Worm (Caenorhabditis elegans) whole organism, L2 larva: ENCODE measurements around the gene srab-10.

Experiments used
- C34F6.9 ChIP-seq: fragments of 150-350 bp; optimal IDR thresholded peaks from 2 replicates; lab custom pipeline; 2014; ENCODE audit warnings: missing biosample characterization, missing genetic modification characterization
- F13H6.1 ChIP-seq: sonication (generic microtip); optimal IDR thresholded peaks from 2 replicates; lab custom pipeline; 2016; ENCODE audit warnings: missing genetic modification characterization, missing compliant biosample characterization
- R02D3.7 ChIP-seq: fragments of 150-350 bp; optimal IDR thresholded peaks from 2 replicates; lab custom pipeline; 2014; ENCODE audit warnings: missing biosample characterization, missing genetic modification characterization
- Y55F3AM.14 ChIP-seq: fragments of 200-800 bp; sonication (Bioruptor generic); optimal IDR thresholded peaks from 2 replicates; lab custom pipeline; 2018; ENCODE audit warnings: mild to moderate bottlenecking, missing genetic modification characterization, missing compliant biosample characterization
- alr-1 ChIP-seq: fragments of 150-350 bp; optimal IDR thresholded peaks from 2 replicates; lab custom pipeline; 2014; ENCODE audit warnings: missing biosample characterization, missing genetic modification characterization
- aly-2 ChIP-seq: fragments of 150-350 bp; optimal IDR thresholded peaks from 2 replicates; lab custom pipeline; 2014; ENCODE audit warnings: missing biosample characterization, missing genetic modification characterization
- ama-1 ChIP-seq: fragments of 150-350 bp; optimal IDR thresholded peaks from 2 replicates; lab custom pipeline; 2018; ENCODE audit warnings: inconsistent platforms
- blmp-1 ChIP-seq: sonication (generic microtip); optimal IDR thresholded peaks from 2 replicates; lab custom pipeline; 2017; ENCODE audit warnings: missing genetic modification characterization, mild to moderate bottlenecking, missing compliant biosample characterization, antibody characterized with exemption, moderate library complexity; ENCODE audit not compliant: insufficient read depth
- ceh-16 ChIP-seq: fragments of 150-350 bp; optimal IDR thresholded peaks from 2 replicates; lab custom pipeline; 2014; ENCODE audit warnings: missing biosample characterization, missing genetic modification characterization
- ceh-82 ChIP-seq: fragments of 150-350 bp; optimal IDR thresholded peaks from 2 replicates; lab custom pipeline; 2014; ENCODE audit warnings: missing biosample characterization, missing genetic modification characterization
- crh-2 ChIP-seq: sonication (generic microtip); optimal IDR thresholded peaks from 2 replicates; lab custom pipeline; 2017; ENCODE audit warnings: missing biosample characterization, missing genetic modification characterization
- dmd-4 ChIP-seq: sonication (generic microtip); optimal IDR thresholded peaks from 2 replicates; lab custom pipeline; 2017; ENCODE audit warnings: missing biosample characterization, missing genetic modification characterization
- egl-27 ChIP-seq: sonication (generic microtip); optimal IDR thresholded peaks from 3 replicates; lab custom pipeline; 2017; ENCODE audit warnings: missing biosample characterization, missing genetic modification reagents, missing genetic modification characterization
- elt-1 ChIP-seq: fragments of 150-350 bp; optimal IDR thresholded peaks from 2 replicates; lab custom pipeline; 2014; ENCODE audit warnings: missing biosample characterization, missing genetic modification characterization
- elt-3 ChIP-seq: sonication (generic microtip); optimal IDR thresholded peaks from 2 replicates; lab custom pipeline; 2017; ENCODE audit warnings: missing biosample characterization, missing genetic modification characterization
- fos-1 ChIP-seq: fragments of 150-350 bp; optimal IDR thresholded peaks from 2 replicates; lab custom pipeline; 2014; ENCODE audit warnings: missing biosample characterization, missing genetic modification characterization
- gmeb-1 ChIP-seq: fragments of 150-350 bp; optimal IDR thresholded peaks from 2 replicates; lab custom pipeline; 2014; ENCODE audit warnings: missing biosample characterization, missing genetic modification characterization
- lin-13 ChIP-seq: fragments of 150-350 bp; optimal IDR thresholded peaks from 2 replicates; lab custom pipeline; 2014; ENCODE audit warnings: missing biosample characterization, missing genetic modification reagents, missing genetic modification characterization
- lin-39 ChIP-seq: fragments of 150-350 bp; optimal IDR thresholded peaks from 2 replicates; lab custom pipeline; 2014; ENCODE audit warnings: missing biosample characterization, missing genetic modification reagents, missing genetic modification characterization
- nhr-11 ChIP-seq: fragments of 150-350 bp; optimal IDR thresholded peaks from 2 replicates; lab custom pipeline; 2014; ENCODE audit warnings: missing biosample characterization, missing genetic modification characterization
- nhr-12 ChIP-seq: fragments of 150-350 bp; optimal IDR thresholded peaks from 2 replicates; lab custom pipeline; 2014; ENCODE audit warnings: missing biosample characterization, missing genetic modification characterization
- nhr-21 ChIP-seq: fragments of 150-350 bp; optimal IDR thresholded peaks from 2 replicates; lab custom pipeline; 2014; ENCODE audit warnings: missing biosample characterization, missing genetic modification characterization
- nhr-23 ChIP-seq: fragments of 150-350 bp; optimal IDR thresholded peaks from 2 replicates; lab custom pipeline; 2014; ENCODE audit warnings: missing biosample characterization, missing genetic modification reagents, missing genetic modification characterization
- nhr-237 ChIP-seq: fragments of 150-350 bp; optimal IDR thresholded peaks from 2 replicates; lab custom pipeline; 2014; ENCODE audit warnings: missing biosample characterization, missing genetic modification characterization
- nhr-25 ChIP-seq: fragments of 150-350 bp; sonication (generic microtip); optimal IDR thresholded peaks from 3 replicates; lab custom pipeline; 2014; ENCODE audit warnings: missing biosample characterization, missing genetic modification characterization
- nhr-6 ChIP-seq: fragments of 150-350 bp; optimal IDR thresholded peaks from 2 replicates; lab custom pipeline; 2014; ENCODE audit warnings: missing biosample characterization, missing genetic modification characterization
- peb-1 ChIP-seq: fragments of 150-350 bp; optimal IDR thresholded peaks from 2 replicates; lab custom pipeline; 2014; ENCODE audit warnings: missing biosample characterization, missing genetic modification characterization
- sem-4 ChIP-seq: fragments of 150-350 bp; optimal IDR thresholded peaks from 2 replicates; lab custom pipeline; 2014; ENCODE audit warnings: missing biosample characterization, missing genetic modification reagents, missing genetic modification characterization
- sma-3 ChIP-seq: sonication (generic microtip); optimal IDR thresholded peaks from 2 replicates; lab custom pipeline; 2016; ENCODE audit warnings: missing genetic modification reagents, missing genetic modification characterization, missing compliant biosample characterization
- sma-9 ChIP-seq, 2 experiments: fragments of 150-350 bp in 1 of 2; sonication (generic microtip) in 1 of 2; optimal IDR thresholded peaks; 2 replicates each; lab custom pipeline; 2014 to 2016; ENCODE audit warnings: missing genetic modification characterization in 2 of 2, mild to moderate bottlenecking in 1 of 2, missing biosample characterization in 1 of 2, missing compliant biosample characterization in 1 of 2, missing genetic modification reagents in 1 of 2, moderate library complexity in 1 of 2
- unc-39 ChIP-seq: fragments of 150-350 bp; optimal IDR thresholded peaks from 2 replicates; lab custom pipeline; 2014; ENCODE audit warnings: missing biosample characterization, missing genetic modification characterization
- unc-62 ChIP-seq: fragments of 150-350 bp; optimal IDR thresholded peaks from 2 replicates; lab custom pipeline; 2014; ENCODE audit warnings: missing biosample characterization, missing genetic modification reagents, missing genetic modification characterization
- zag-1 ChIP-seq: fragments of 150-350 bp; optimal IDR thresholded peaks from 2 replicates; lab custom pipeline; 2014; ENCODE audit warnings: missing biosample characterization, missing genetic modification characterization
- ztf-1 ChIP-seq: fragments of 200-800 bp; sonication (Bioruptor generic); conservative IDR thresholded peaks from 2 replicates; pipeline ENCODE4 v1.3.6; 2022; ENCODE audit warnings: missing genetic modification characterization, missing compliant biosample characterization
- ztf-11 ChIP-seq: sonication (generic microtip); optimal IDR thresholded peaks from 2 replicates; lab custom pipeline; 2017; ENCODE audit warnings: missing biosample characterization, missing genetic modification characterization

The srab-10 gene

DNA sequence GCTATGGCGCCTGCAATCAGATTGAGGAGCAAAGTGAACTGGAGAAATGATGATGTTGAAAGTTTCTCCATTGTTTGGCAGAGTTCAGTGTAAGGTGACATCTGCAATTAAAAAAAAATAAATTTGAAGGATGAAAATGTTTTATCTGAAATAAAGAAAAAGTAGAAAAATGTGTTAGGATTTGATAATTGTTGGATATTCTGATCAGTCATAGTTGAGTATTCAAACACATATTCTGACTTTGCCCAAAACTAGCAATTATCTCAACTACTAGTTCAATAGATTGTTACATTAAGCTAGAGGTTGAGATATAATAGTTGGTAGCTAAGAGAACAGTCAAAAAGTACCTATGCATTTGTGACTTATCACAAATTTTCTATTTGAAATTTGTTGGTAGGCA lies at the start of gene srab-10:
Gene srab-10 (minus strand): TSS at position 101 of the 400 bp plus-strand sequence.
- TF ChIP-seq R02D3.7 (tag; lab: Kevin White, UChicago) (no peak), nhr-11 (no peak)

ce11 chrV:3193091-3193608 lies 48.8 kb upstream of the srab-10 start, which contains the start of the genes Y73C8B.3 and Y73C8B.9:
Y73C8B.3 (minus strand) TSS chrV:3193237.
Y73C8B.9 (plus strand) TSS chrV:3193558.
- TF ChIP-seq nhr-25 (tag; lab: Kevin White, UChicago) (peak; percentile 24), F13H6.1 (peak; percentile 7), crh-2 (tag; lab: Kevin White, UChicago) (peak; percentile 15), sma-3 (GFP tag; lab: Kevin White, UChicago) (peak; percentile 22), nhr-12 (no peak), sma-9 (GFP tag; optimal IDR thresholded peaks at IDR 0.05; lab: Kevin White, UChicago) (peak; percentile 77), sma-9 (tag; optimal IDR thresholded peaks at IDR 0.05; lab: Kevin White, UChicago) (no peak), nhr-21 (tag; lab: Kevin White, UChicago) (peak; percentile 18), fos-1 (peak; percentile 14), ceh-16 (no peak), nhr-23 (tag; lab: Kevin White, UChicago) (no peak), gmeb-1 (tag; lab: Kevin White, UChicago) (peak; percentile 43)

- TF ChIP-seq ama-1 (lab: Kevin White, UChicago) (no peak), C34F6.9 (no peak), blmp-1 (tag; lab: Kevin White, UChicago) (no peak), dmd-4 (tag; lab: Kevin White, UChicago) (no peak), ztf-1 (GFP tag; lab: Robert Waterston, UW) (no peak), unc-39 (no peak), gmeb-1 (tag; lab: Kevin White, UChicago) (no peak), unc-62 (no peak), Y55F3AM.14 (GFP tag; lab: Kevin White, UChicago) (no peak), lin-39 (tag; lab: Kevin White, UChicago) (no peak), nhr-23 (tag; lab: Kevin White, UChicago) (no peak), sma-9 (GFP tag; optimal IDR thresholded peaks at IDR 0.05; lab: Kevin White, UChicago) (no peak), sma-9 (tag; optimal IDR thresholded peaks at IDR 0.05; lab: Kevin White, UChicago) (no peak), F13H6.1 (no peak), crh-2 (tag; lab: Kevin White, UChicago) (no peak), ceh-82 (tag; lab: Kevin White, UChicago) (no peak)
Observed at ce11 chrV:3188043-3188442, 43.6 kb upstream of the srab-10 start, which contains the start of gene lag-2. lag-2 (plus strand) TSS chrV:3188343.

- TF ChIP-seq unc-62, result no peak
- TF ChIP-seq nhr-23 (tag; lab: Kevin White, UChicago), result no peak
- TF ChIP-seq peb-1, result no peak
- TF ChIP-seq F13H6.1, result no peak
- no peak for TF ChIP-seq nhr-21 (tag; lab: Kevin White, UChicago)
- no peak for TF ChIP-seq Y55F3AM.14 (GFP tag; lab: Kevin White, UChicago)
- no peak for TF ChIP-seq egl-27 (tag; lab: Kevin White, UChicago)
- no peak for TF ChIP-seq nhr-12
- TF ChIP-seq elt-1 (tag; lab: Kevin White, UChicago), result no peak
- TF ChIP-seq elt-3 (tag; lab: Kevin White, UChicago), result no peak
- no peak for TF ChIP-seq nhr-6 (tag; lab: Kevin White, UChicago)
- no peak for TF ChIP-seq ceh-82 (tag; lab: Kevin White, UChicago)
- no peak for TF ChIP-seq fos-1
- no peak for TF ChIP-seq aly-2
- TF ChIP-seq alr-1, result no peak
- no peak for TF ChIP-seq gmeb-1 (tag; lab: Kevin White, UChicago)
- TF ChIP-seq nhr-237 (tag; lab: Kevin White, UChicago), result no peak
Observed at ce11 chrV:3185855-3186254, 41.5 kb upstream of the srab-10 start.

DNA sequence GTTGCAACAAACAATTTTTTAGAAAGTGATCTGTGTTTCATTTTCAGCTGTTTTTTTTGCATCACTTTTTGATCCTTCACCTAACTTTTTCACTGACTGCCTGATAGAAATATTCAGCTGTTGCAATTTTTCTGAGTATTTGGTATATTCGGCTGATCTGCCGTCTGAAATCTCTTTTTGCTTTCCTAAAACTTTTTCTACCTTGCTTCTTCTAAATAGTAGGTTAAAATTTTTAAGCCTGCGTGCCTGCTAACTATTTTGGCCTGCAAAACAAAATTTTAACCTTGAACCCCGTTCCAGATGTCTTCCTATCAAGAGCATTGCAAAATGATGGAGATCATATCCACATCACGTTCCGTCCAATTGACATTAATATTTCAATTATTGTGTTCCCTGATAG lies 31.8 kb upstream of the srab-10 start, which contains the start of gene srab-8:
Gene srab-8 (plus strand): TSS at position 301 of the 400 bp plus-strand sequence.
- no peak for TF ChIP-seq sma-9 (GFP tag; optimal IDR thresholded peaks at IDR 0.05; lab: Kevin White, UChicago)
- TF ChIP-seq sma-9 (tag; optimal IDR thresholded peaks at IDR 0.05; lab: Kevin White, UChicago), result no peak
- no peak for TF ChIP-seq nhr-23 (tag; lab: Kevin White, UChicago)
- no peak for TF ChIP-seq lin-13 (GFP tag; lab: Kevin White, UChicago)
- no peak for TF ChIP-seq egl-27 (tag; lab: Kevin White, UChicago)
- no peak for TF ChIP-seq sem-4 (tag; lab: Kevin White, UChicago)
- no peak for TF ChIP-seq zag-1
- no peak for TF ChIP-seq ztf-11 (tag; lab: Kevin White, UChicago)
- TF ChIP-seq ama-1 (lab: Kevin White, UChicago), result no peak
- TF ChIP-seq ceh-82 (tag; lab: Kevin White, UChicago), result no peak
